Fruit fly (Drosophila melanogaster): ENCODE results near the gene kst.

kst gene

DNA sequence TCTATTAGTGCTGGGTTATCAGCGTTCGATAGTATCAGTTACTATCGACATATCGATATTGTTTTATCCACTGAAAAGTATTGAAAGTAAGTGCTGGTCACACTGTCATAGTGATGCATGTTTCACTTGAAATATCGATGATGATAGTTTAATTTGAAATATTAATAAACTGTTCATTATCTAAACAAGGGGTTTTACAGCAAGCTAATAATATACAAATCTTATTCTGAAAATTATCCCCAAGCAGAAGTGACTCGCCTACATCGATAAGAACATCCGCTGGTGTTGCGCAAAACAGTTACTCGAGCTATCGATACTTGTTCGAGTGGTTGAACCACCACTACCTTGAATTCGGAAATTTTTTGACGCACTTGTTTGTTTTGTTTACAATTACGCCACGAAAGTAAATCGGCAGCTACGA lies 17.4 kb upstream of the kst start, which contains the start of the genes PIG-C, CG12016 and Dpm2 (continued):
- TF ChIP-seq CG3065 (GFP tag; optimal IDR thresholded peaks at IDR 0.05): peak; percentile 8
- TF ChIP-seq CG8924 (tag; optimal IDR thresholded peaks at IDR 0.05): no peak
- TF ChIP-seq Doc3 (GFP tag; IDR thresholded peaks at IDR 0.05; ENCODE audit: partially characterized antibody): peak; percentile 97
- no peak for TF ChIP-seq Stat92E (GFP tag; optimal IDR thresholded peaks at IDR 0.05)
- peak; percentile 90 for TF ChIP-seq Dref (GFP tag; IDR thresholded peaks at IDR 0.05)
- TF ChIP-seq Rfx (GFP tag; IDR thresholded peaks at IDR 0.05): peak; percentile 81
- no peak for TF ChIP-seq danr (GFP tag; IDR thresholded peaks at IDR 0.05)
- TF ChIP-seq CG3726 (GFP tag; IDR thresholded peaks at IDR 0.05): no peak
- TF ChIP-seq esg (GFP tag; conservative IDR thresholded peaks at IDR 0.05): peak; percentile 68
- TF ChIP-seq CG10321 (GFP tag; IDR thresholded peaks at IDR 0.05): no peak
- TF ChIP-seq schlank (tag; optimal IDR thresholded peaks at IDR 0.05): peak; percentile 17
- no peak for TF ChIP-seq br (optimal IDR thresholded peaks at IDR 0.05)
- TF ChIP-seq Neu2 (GFP tag; optimal IDR thresholded peaks at IDR 0.05; ENCODE audit: borderline replicate concordance): no peak
- no peak for TF ChIP-seq CG16779 (GFP tag; IDR thresholded peaks at IDR 0.05)
- peak; percentile 81 for TF ChIP-seq shn (GFP tag; optimal IDR thresholded peaks at IDR 0.05)
- peak; percentile 95 for TF ChIP-seq bbx (GFP tag; IDR thresholded peaks at IDR 0.05; ENCODE audit: partially characterized antibody)
- TF ChIP-seq CG1233 (GFP tag; optimal IDR thresholded peaks at IDR 0.05): peak; percentile 26
- peak; percentile 65 for TF ChIP-seq dm (GFP tag; optimal IDR thresholded peaks at IDR 0.05)
- no peak for TF ChIP-seq tio (GFP tag; optimal IDR thresholded peaks at IDR 0.05)
- TF ChIP-seq toy (GFP tag; IDR thresholded peaks at IDR 0.05): no peak
- TF ChIP-seq crol (GFP tag; IDR thresholded peaks at IDR 0.05): no peak
- TF ChIP-seq maf-S (GFP tag; optimal IDR thresholded peaks at IDR 0.05): peak; percentile 66
- TF ChIP-seq Dp (GFP tag; optimal IDR thresholded peaks at IDR 0.05): peak; percentile 54
- peak; percentile 49 for TF ChIP-seq Dek (tag; optimal IDR thresholded peaks at IDR 0.05)
- TF ChIP-seq Rx (GFP tag; IDR thresholded peaks at IDR 0.05): 0 out of 2 replicates have a peak, but pooled peaks have one; percentile 26
- no peak for TF ChIP-seq Sox100B (GFP tag; optimal IDR thresholded peaks at IDR 0.05)
- TF ChIP-seq gsb (GFP tag; IDR thresholded peaks at IDR 0.05): no peak
- peak; percentile 75 for TF ChIP-seq CG10267 (tag; optimal IDR thresholded peaks at IDR 0.05)
- TF ChIP-seq vfl (GFP tag; optimal IDR thresholded peaks at IDR 0.05): peak; percentile 55
- peak; percentile 52; the same call in 1 of the 2 replicates for TF ChIP-seq wdn (GFP tag; IDR thresholded peaks at IDR 0.05)
- TF ChIP-seq hkb (optimal IDR thresholded peaks at IDR 0.05): no peak
- TF ChIP-seq hkb (GFP tag; IDR thresholded peaks at IDR 0.05): no peak
- TF ChIP-seq fru (optimal IDR thresholded peaks at IDR 0.05): no peak
- no peak for TF ChIP-seq CG17612 (GFP tag; IDR thresholded peaks at IDR 0.05)
- TF ChIP-seq CG11093 (GFP tag; IDR thresholded peaks at IDR 0.05): 0 out of 3 replicates have a peak, but pooled peaks have one; percentile 20
- no peak for TF ChIP-seq stc (GFP tag; IDR thresholded peaks at IDR 0.05)
- peak; percentile 34 for TF ChIP-seq Atf-2 (GFP tag; optimal IDR thresholded peaks at IDR 0.05)
- peak; percentile 97 for TF ChIP-seq inv (GFP tag; IDR thresholded peaks at IDR 0.05; ENCODE audit: partially characterized antibody)
- TF ChIP-seq CG9932 (GFP tag; IDR thresholded peaks at IDR 0.05): peak; percentile 92
- peak; percentile 48 for TF ChIP-seq CG17359 (tag; optimal IDR thresholded peaks at IDR 0.05)
- TF ChIP-seq Dfd (GFP tag; optimal IDR thresholded peaks at IDR 0.05): no peak
- TF ChIP-seq prd (optimal IDR thresholded peaks at IDR 0.05): no peak
- TF ChIP-seq prd (GFP tag; IDR thresholded peaks at IDR 0.05): peak; percentile 76
- TF ChIP-seq ftz-f1 (GFP tag; optimal IDR thresholded peaks at IDR 0.05): peak; percentile 48
- TF ChIP-seq CG7839 (tag; optimal IDR thresholded peaks at IDR 0.05): no peak
- TF ChIP-seq CG34422 (GFP tag; IDR thresholded peaks at IDR 0.05): peak; percentile 59; the same call in 1 of the 3 replicates
- peak; percentile 56 for TF ChIP-seq E2f2 (GFP tag; IDR thresholded peaks at IDR 0.05)
- TF ChIP-seq Hr78 (GFP tag; optimal IDR thresholded peaks at IDR 0.05): no peak
- peak; percentile 35 for TF ChIP-seq en (GFP tag; optimal IDR thresholded peaks at IDR 0.05)
- no peak for TF ChIP-seq jing (GFP tag; optimal IDR thresholded peaks at IDR 0.05)
- peak; percentile 38 for TF ChIP-seq CG7928 (GFP tag; optimal IDR thresholded peaks at IDR 0.05)
- peak; percentile 93 for TF ChIP-seq CG7963 (GFP tag; IDR thresholded peaks at IDR 0.05; ENCODE audit: partially characterized antibody)
- no peak; the same call in none of the 2 replicates for TF ChIP-seq CG9215 (GFP tag; IDR thresholded peaks at IDR 0.05)
